Worm (Caenorhabditis elegans): ENCODE measurements around the gene Y55F3BR.11.
A peak's percentile ranks its signal among the peaks of the same experiment; 100 is the strongest.

The Y55F3BR.11 gene

DNA sequence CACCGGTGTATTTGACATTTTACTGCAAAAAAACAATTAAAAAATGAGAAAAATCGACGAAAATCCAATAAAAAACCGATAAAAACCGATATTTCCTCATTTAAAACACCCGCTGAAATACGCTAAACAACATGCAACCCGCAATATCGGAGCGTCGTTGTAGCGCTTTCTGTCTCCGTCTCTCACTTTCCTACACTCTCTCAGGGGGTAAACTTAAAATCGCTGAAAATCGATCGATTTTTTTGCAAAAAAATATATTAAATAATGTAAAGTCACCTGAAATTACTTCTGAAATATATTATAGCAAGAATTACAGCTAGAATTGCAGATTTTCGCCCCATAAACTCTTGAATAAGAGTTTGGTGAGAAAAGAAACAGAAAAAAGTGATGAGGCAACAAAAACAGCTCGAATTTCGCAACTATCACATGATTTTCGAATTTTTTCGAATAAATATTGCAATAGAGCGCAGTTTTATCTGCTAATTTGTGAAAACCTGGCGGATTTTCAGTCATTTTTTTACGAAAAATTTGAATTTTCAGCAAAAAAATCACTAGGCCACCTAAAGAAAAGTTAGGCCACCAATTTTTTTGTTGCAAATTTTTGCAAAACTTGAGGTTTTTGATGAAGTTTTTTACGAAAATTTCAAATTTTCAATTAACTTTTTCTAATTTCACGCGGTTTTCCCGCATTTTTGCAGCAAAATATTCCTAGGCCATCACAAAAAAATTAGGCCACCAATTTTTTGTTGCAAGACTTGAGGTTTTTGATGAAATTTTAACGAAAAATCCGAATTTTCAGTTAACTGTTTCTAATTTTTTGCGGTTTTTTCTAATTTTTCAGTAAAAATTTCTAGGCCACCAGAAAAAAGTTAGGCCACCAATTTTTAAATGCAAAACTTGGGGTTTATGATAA, at the start of gene Y55F3BR.11, which contains the start of gene lem-4 (continued):
- TF ChIP-seq nhr-77 (tag; optimal IDR thresholded peaks at IDR 0.05) (no peak), ztf-4 (tag; optimal IDR thresholded peaks at IDR 0.05) (no peak), sup-37 (GFP tag; optimal IDR thresholded peaks at IDR 0.05) (peak; percentile 6), lin-39 (tag; optimal IDR thresholded peaks at IDR 0.05) (peak; percentile 63), swsn-7 (tag; optimal IDR thresholded peaks at IDR 0.05) (peak; percentile 80), nhr-19 (GFP tag; conservative IDR thresholded peaks at IDR 0.05) (peak; percentile 75), fkh-8 (tag; optimal IDR thresholded peaks at IDR 0.05) (peak; percentile 68), hlh-17 (GFP tag; optimal IDR thresholded peaks at IDR 0.05; ENCODE audit: borderline replicate concordance) (no peak), blmp-1 (tag; optimal IDR thresholded peaks at IDR 0.05) (peak; percentile 31), ceh-8 (GFP tag; optimal IDR thresholded peaks at IDR 0.05) (peak; percentile 44), unc-130 (tag; optimal IDR thresholded peaks at IDR 0.05) (peak; percentile 77), nhr-28 (tag; optimal IDR thresholded peaks at IDR 0.05) (no peak), egl-27 (tag; optimal IDR thresholded peaks at IDR 0.05) (no peak), snpc-4 (tag; optimal IDR thresholded peaks at IDR 0.05) (peak; percentile 82), zag-1 (tag; optimal IDR thresholded peaks at IDR 0.05) (no peak), nhr-85 (tag) (peak; percentile 81), nhr-20 (tag; optimal IDR thresholded peaks at IDR 0.05) (peak; percentile 62), pag-3 (tag; optimal IDR thresholded peaks at IDR 0.05; ENCODE audit: borderline replicate concordance, insufficient read depth) (no peak), isw-1 (GFP tag; IDR thresholded peaks at IDR 0.05) (peak; percentile 62), egl-13 (tag; optimal IDR thresholded peaks at IDR 0.05) (peak; percentile 44), zip-4 (GFP tag; optimal IDR thresholded peaks at IDR 0.05) (peak; percentile 31), lin-14 (GFP tag; optimal IDR thresholded peaks at IDR 0.05) (peak; percentile 23), lin-15B (tag; optimal IDR thresholded peaks at IDR 0.05) (peak; percentile 19), C34B4.2 (tag; optimal IDR thresholded peaks at IDR 0.05) (no peak), ama-1 (optimal IDR thresholded peaks at IDR 0.05) (peak; percentile 53), sptf-1 (tag; optimal IDR thresholded peaks at IDR 0.05) (no peak)

- TF ChIP-seq grh-1 (GFP tag; IDR thresholded peaks at IDR 0.05): 0 out of 2 replicates have a peak, but pooled peaks have one; percentile 9
- TF ChIP-seq efl-1 (optimal IDR thresholded peaks at IDR 0.05): no peak
- peak in 1 of 2 experiments; percentile 10 for TF ChIP-seq efl-1 (GFP tag; optimal IDR thresholded peaks at IDR 0.05 in 1 of 2)
- no peak for TF ChIP-seq ceh-82 (tag; optimal IDR thresholded peaks at IDR 0.05)
These were observed 49.3 kb upstream of the Y55F3BR.11 start for ce11 chrIV:805693-806092.

DNA sequence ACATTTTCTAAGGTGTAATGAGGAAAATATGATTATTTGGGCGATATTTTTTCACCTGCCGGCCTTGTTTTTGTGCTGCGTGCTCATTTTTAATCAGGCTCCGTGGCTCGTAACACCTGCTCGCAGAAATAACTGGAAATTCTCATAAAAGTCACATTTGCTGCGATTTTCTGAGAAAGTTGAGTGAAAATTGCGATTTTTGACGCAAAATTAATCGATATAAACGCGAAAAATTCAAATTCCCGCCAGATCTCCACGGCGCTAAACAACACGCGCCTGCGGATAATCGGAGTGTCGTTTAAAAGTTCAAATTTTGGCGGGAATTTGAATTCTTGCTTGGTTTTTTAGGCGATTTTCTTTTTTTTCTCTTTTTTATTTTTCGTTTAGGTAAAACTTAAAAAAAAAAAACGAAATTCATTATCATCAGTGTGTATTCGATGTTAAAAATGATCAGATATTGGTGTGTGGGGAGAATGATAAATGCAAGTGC, 47.9 kb upstream of the Y55F3BR.11 start, which contains the start of gene Y55F3BL.6:
Gene Y55F3BL.6 (minus strand): TSS at position 51 of the 490 bp plus-strand sequence.
- TF ChIP-seq efl-1 (optimal IDR thresholded peaks at IDR 0.05) (no peak), efl-1 (GFP tag; optimal IDR thresholded peaks at IDR 0.05 in 1 of 2) (peak in 1 of 2 experiments; percentile 24), F16B12.6 (tag; optimal IDR thresholded peaks at IDR 0.05) (no peak), fkh-4 (tag; optimal IDR thresholded peaks at IDR 0.05; ENCODE audit: borderline replicate concordance) (no peak), fkh-8 (tag; optimal IDR thresholded peaks at IDR 0.05) (peak; percentile 7), nhr-76 (tag; optimal IDR thresholded peaks at IDR 0.05) (no peak), nhr-85 (tag) (peak; percentile 2), hlh-4 (tag; optimal IDR thresholded peaks at IDR 0.05) (peak; percentile 7)

- TF ChIP-seq ceh-90 (tag; optimal IDR thresholded peaks at IDR 0.05) (peak; percentile 58), grh-1 (GFP tag; IDR thresholded peaks at IDR 0.05) (peak; percentile 43; the same call in 1 of the 2 replicates), elt-2 (tag; optimal IDR thresholded peaks at IDR 0.05) (peak; percentile 0), lin-35 (GFP tag; optimal IDR thresholded peaks at IDR 0.05) (peak; percentile 24 to 48), efl-1 (optimal IDR thresholded peaks at IDR 0.05) (peak; percentile 68 to 70), efl-1 (GFP tag; optimal IDR thresholded peaks at IDR 0.05 in 1 of 2) (peak; percentile 51 to 92), lsy-2 (tag; optimal IDR thresholded peaks at IDR 0.05) (peak in 1 of 2 experiments; percentile 7), nhr-19 (GFP tag; conservative IDR thresholded peaks at IDR 0.05) (peak; percentile 50), swsn-7 (tag; optimal IDR thresholded peaks at IDR 0.05) (peak; percentile 55), xbp-1 (tag; optimal IDR thresholded peaks at IDR 0.05) (peak; percentile 44), ceh-82 (tag; optimal IDR thresholded peaks at IDR 0.05) (peak; percentile 7 to 29 (median 22)), nhr-47 (tag; optimal IDR thresholded peaks at IDR 0.05) (peak; percentile 75), unc-98 (GFP tag; IDR thresholded peaks at IDR 0.05) (peak; percentile 57), nhr-20 (tag; optimal IDR thresholded peaks at IDR 0.05) (peak; percentile 26), mab-9 (GFP tag; IDR thresholded peaks at IDR 0.05) (peak; percentile 70; the same call in 1 of the 2 replicates), lin-15B (tag; optimal IDR thresholded peaks at IDR 0.05) (peak; percentile 11), isw-1 (GFP tag; IDR thresholded peaks at IDR 0.05) (peak; percentile 79), ztf-11 (tag; optimal IDR thresholded peaks at IDR 0.05) (peak in 1 of 2 experiments; percentile 12), ceh-88 (GFP tag; IDR thresholded peaks at IDR 0.05) (peak; percentile 45; the same call in 1 of the 2 replicates)
These were observed 41.7 kb upstream of the Y55F3BR.11 start for ce11 chrIV:813341-813740.

Data from whole organism, L1 larva.